Worm (Caenorhabditis elegans) whole organism, young adult: ENCODE measurements around the gene tag-77.

Experiments used
- B0035.1 ChIP-seq: sonication (generic microtip); optimal IDR thresholded peaks from 2 replicates; lab custom pipeline; 2016; ENCODE audit warnings: missing genetic modification characterization, mild to moderate bottlenecking, missing compliant biosample characterization, missing genotype, missing genetic modification reagents
- B0336.3 ChIP-seq: fragments of 200-800 bp; sonication (Bioruptor generic); IDR thresholded peaks from 2 replicates; pipeline ENCODE4 v1.3.6; 2022; ENCODE audit warnings: missing genetic modification characterization, missing compliant biosample characterization
- C06A6.2 ChIP-seq: fragments of 200-800 bp; sonication (Bioruptor generic); conservative IDR thresholded peaks from 2 replicates; pipeline ENCODE4 v1.3.6; 2022; ENCODE audit warnings: missing genetic modification characterization, missing compliant biosample characterization
- D2030.7 ChIP-seq: fragments of 200-800 bp; sonication (Bioruptor generic); IDR thresholded peaks from 2 replicates; pipeline ENCODE4 v1.3.6; 2022; ENCODE audit warnings: missing genetic modification reagents, missing genetic modification characterization, missing compliant biosample characterization
- F10E7.11 ChIP-seq: sonication (generic microtip); optimal IDR thresholded peaks from 2 replicates; lab custom pipeline; 2017; ENCODE audit warnings: mild to moderate bottlenecking, missing genetic modification characterization, moderate library complexity, missing compliant biosample characterization
- K12H6.12 ChIP-seq: fragments of 200-800 bp; sonication (Bioruptor generic); optimal IDR thresholded peaks from 2 replicates; lab custom pipeline; 2018; ENCODE audit warnings: mild to moderate bottlenecking, missing genetic modification characterization, missing compliant biosample characterization
- Y53G8AR.9 ChIP-seq: fragments of 200-800 bp; sonication (Bioruptor generic); conservative IDR thresholded peaks from 2 replicates; pipeline ENCODE4 v1.3.6; 2022; ENCODE audit warnings: missing genetic modification reagents, missing genetic modification characterization, missing compliant biosample characterization
- Y79H2A.3 ChIP-seq: fragments of 200-800 bp; sonication (Bioruptor generic); conservative IDR thresholded peaks from 2 replicates; pipeline ENCODE4 v1.3.6; 2022; ENCODE audit warnings: missing genetic modification reagents, missing genetic modification characterization, missing compliant biosample characterization
- ama-1 ChIP-seq, 3 experiments: fragments of 150-350 bp in 1 of 3; sonication (generic microtip) in 2 of 3; optimal IDR thresholded peaks; 2 replicates each; lab custom pipeline; 2014 to 2018; ENCODE audit warnings: missing biosample characterization in 2 of 3, missing genetic modification characterization in 2 of 3, missing genetic modification reagents in 2 of 3
- aptf-3 ChIP-seq: fragments of 200-800 bp; sonication (Bioruptor generic); IDR thresholded peaks from 2 replicates; pipeline ENCODE4 v1.3.6; 2022; ENCODE audit warnings: missing genetic modification characterization, missing compliant biosample characterization
- atf-7 ChIP-seq: sonication (generic microtip); optimal IDR thresholded peaks from 2 replicates; lab custom pipeline; 2017; ENCODE audit warnings: mild to moderate bottlenecking, missing genetic modification characterization, missing compliant biosample characterization
- athp-1 ChIP-seq: sonication (generic microtip); optimal IDR thresholded peaks from 2 replicates; lab custom pipeline; 2017; ENCODE audit warnings: mild to moderate bottlenecking, missing genetic modification characterization, missing compliant biosample characterization
- attf-3 ChIP-seq: fragments of 200-800 bp; sonication (Bioruptor generic); conservative IDR thresholded peaks from 2 replicates; pipeline ENCODE4 v1.3.6; 2022; ENCODE audit warnings: missing genetic modification reagents, missing genetic modification characterization, missing compliant biosample characterization
- attf-5 ChIP-seq: fragments of 200-800 bp; sonication (Bioruptor generic); optimal IDR thresholded peaks from 2 replicates; lab custom pipeline; 2018; ENCODE audit warnings: mild to moderate bottlenecking, missing genetic modification characterization, missing compliant biosample characterization
- attf-6 ChIP-seq: fragments of 200-800 bp; sonication (Bioruptor generic); IDR thresholded peaks from 2 replicates; pipeline ENCODE4 v1.3.6; 2022; ENCODE audit warnings: missing genetic modification reagents, missing genetic modification characterization, missing compliant biosample characterization
- cebp-1 ChIP-seq, 2 experiments: fragments of 200-800 bp in 1 of 2; sonication (Bioruptor generic) in 1 of 2; sonication (generic microtip) in 1 of 2; IDR thresholded peaks in 1 of 2; optimal IDR thresholded peaks in 1 of 2; 2 replicates each; pipeline versions ENCODE4 v1.3.6 to Lab custom; 2017 to 2022; ENCODE audit warnings: missing compliant biosample characterization in 2 of 2, missing genetic modification characterization in 2 of 2, mild to moderate bottlenecking in 1 of 2, missing genetic modification reagents in 1 of 2, moderate library complexity in 1 of 2
- ceh-27 ChIP-seq: fragments of 200-800 bp; sonication (Bioruptor generic); optimal IDR thresholded peaks from 2 replicates; lab custom pipeline; 2018; ENCODE audit warnings: mild to moderate bottlenecking, missing genetic modification characterization, moderate library complexity, missing compliant biosample characterization
- dox-1 ChIP-seq: fragments of 200-800 bp; sonication (Bioruptor generic); IDR thresholded peaks from 2 replicates; pipeline ENCODE4 v1.3.6; 2022; ENCODE audit warnings: missing genetic modification reagents, missing genetic modification characterization, missing compliant biosample characterization
- efl-1 ChIP-seq: fragments of 150-350 bp; optimal IDR thresholded peaks from 2 replicates; lab custom pipeline; 2014; ENCODE audit warnings: missing biosample characterization, missing genetic modification reagents, missing genetic modification characterization
- egl-18 ChIP-seq: fragments of 200-800 bp; sonication (Bioruptor generic); IDR thresholded peaks from 2 replicates; pipeline ENCODE4 v1.3.6; 2022; ENCODE audit warnings: missing genetic modification reagents, missing genetic modification characterization, missing compliant biosample characterization
- egl-44 ChIP-seq: fragments of 200-800 bp; sonication (Bioruptor generic); IDR thresholded peaks from 2 replicates; pipeline ENCODE4 v1.3.6; 2022; ENCODE audit warnings: missing genetic modification reagents, missing genetic modification characterization, missing compliant biosample characterization
- egrh-3 ChIP-seq: fragments of 200-800 bp; sonication (Bioruptor generic); IDR thresholded peaks from 2 replicates; pipeline ENCODE4 v1.3.6; 2022; ENCODE audit warnings: missing genetic modification reagents, missing genetic modification characterization, missing compliant biosample characterization
- fkh-3 ChIP-seq: sonication (generic microtip); optimal IDR thresholded peaks from 2 replicates; lab custom pipeline; 2016; ENCODE audit warnings: mild to moderate bottlenecking, missing genetic modification characterization, missing compliant biosample characterization
- gei-17 ChIP-seq: fragments of 200-800 bp; sonication (Bioruptor generic); optimal IDR thresholded peaks from 2 replicates; lab custom pipeline; 2018; ENCODE audit warnings: mild to moderate bottlenecking, missing genetic modification characterization, missing compliant biosample characterization
- hrde-1 ChIP-seq: sonication (generic microtip); optimal IDR thresholded peaks from 2 replicates; lab custom pipeline; 2016; ENCODE audit warnings: missing genetic modification characterization, mild to moderate bottlenecking, missing compliant biosample characterization, moderate library complexity, missing genotype, missing genetic modification reagents, borderline replicate concordance
- lag-1 ChIP-seq: fragments of 200-800 bp; sonication (Bioruptor generic); IDR thresholded peaks from 2 replicates; pipeline ENCODE4 v1.3.6; 2022; ENCODE audit warnings: missing genetic modification reagents, missing genetic modification characterization, missing compliant biosample characterization
- let-607 ChIP-seq, 2 experiments: fragments of 200-800 bp in 1 of 2; sonication (Bioruptor generic) in 1 of 2; sonication (generic microtip) in 1 of 2; optimal IDR thresholded peaks; 2 replicates each; lab custom pipeline; 2016 to 2018; ENCODE audit warnings: mild to moderate bottlenecking in 2 of 2, missing compliant biosample characterization in 2 of 2, missing genetic modification characterization in 2 of 2, moderate library complexity in 2 of 2, missing genotype in 1 of 2
- lin-35 ChIP-seq, 3 experiments: fragments of 150-350 bp in 2 of 3; sonication (generic microtip) in 1 of 3; optimal IDR thresholded peaks; 2 replicates each; lab custom pipeline; 2014 to 2018; ENCODE audit warnings: missing biosample characterization in 3 of 3, missing genetic modification characterization in 3 of 3, missing genetic modification reagents in 3 of 3
- lin-40 ChIP-seq: sonication (generic microtip); optimal IDR thresholded peaks from 2 replicates; lab custom pipeline; 2016; ENCODE audit warnings: missing genetic modification characterization, mild to moderate bottlenecking, missing compliant biosample characterization, missing genotype, missing genetic modification reagents
- lin-54 ChIP-seq: fragments of 200-800 bp; sonication (Bioruptor generic); optimal IDR thresholded peaks from 2 replicates; lab custom pipeline; 2018; ENCODE audit warnings: mild to moderate bottlenecking, missing genetic modification characterization, missing compliant biosample characterization
- lsy-27 ChIP-seq: sonication (generic microtip); optimal IDR thresholded peaks from 2 replicates; lab custom pipeline; 2017; ENCODE audit warnings: missing genetic modification characterization, mild to moderate bottlenecking, missing compliant biosample characterization, antibody characterized with exemption, missing genotype, borderline replicate concordance; ENCODE audit not compliant: insufficient read depth
- madf-6 ChIP-seq: fragments of 200-800 bp; sonication (Bioruptor generic); IDR thresholded peaks from 2 replicates; pipeline ENCODE4 v1.3.6; 2022; ENCODE audit warnings: missing genetic modification reagents, missing genetic modification characterization, missing compliant biosample characterization
- mes-4 ChIP-seq: sonication (generic microtip); optimal IDR thresholded peaks from 2 replicates; lab custom pipeline; 2016; ENCODE audit warnings: missing genotype, missing genetic modification characterization, missing compliant biosample characterization
- mxl-1 ChIP-seq: sonication (generic microtip); optimal IDR thresholded peaks from 2 replicates; lab custom pipeline; 2016; ENCODE audit warnings: missing genetic modification characterization, missing compliant biosample characterization
- nfya-1 ChIP-seq: sonication (generic microtip); optimal IDR thresholded peaks from 2 replicates; lab custom pipeline; 2017; ENCODE audit warnings: antibody characterized with exemption, missing compliant biosample characterization, missing genetic modification characterization, borderline replicate concordance; ENCODE audit not compliant: insufficient read depth
- nfyb-1 ChIP-seq: fragments of 200-800 bp; sonication (Bioruptor generic); IDR thresholded peaks from 2 replicates; pipeline ENCODE4 v1.3.6; 2022; ENCODE audit warnings: missing genetic modification reagents, missing genetic modification characterization, missing compliant biosample characterization
- nhr-80 ChIP-seq: sonication (generic microtip); optimal IDR thresholded peaks from 2 replicates; lab custom pipeline; 2016; ENCODE audit warnings: missing genetic modification characterization, missing compliant biosample characterization
- nhr-90 ChIP-seq: sonication (generic microtip); optimal IDR thresholded peaks from 2 replicates; lab custom pipeline; 2016; ENCODE audit warnings: missing genotype, mild to moderate bottlenecking, missing genetic modification characterization, missing compliant biosample characterization
- repo-1 ChIP-seq: sonication (generic microtip); optimal IDR thresholded peaks from 2 replicates; lab custom pipeline; 2017; ENCODE audit warnings: mild to moderate bottlenecking, missing genetic modification characterization, missing compliant biosample characterization
- sea-2 ChIP-seq: fragments of 200-800 bp; sonication (Bioruptor generic); IDR thresholded peaks from 2 replicates; pipeline ENCODE4 v1.3.6; 2022; ENCODE audit warnings: missing genetic modification characterization, missing compliant biosample characterization
- somi-1 ChIP-seq: fragments of 200-800 bp; sonication (Bioruptor generic); optimal IDR thresholded peaks from 2 replicates; lab custom pipeline; 2018; ENCODE audit warnings: mild to moderate bottlenecking, missing genetic modification characterization, missing compliant biosample characterization
- tlf-1 ChIP-seq: fragments of 200-800 bp; sonication (Bioruptor generic); optimal IDR thresholded peaks from 2 replicates; lab custom pipeline; 2018; ENCODE audit warnings: mild to moderate bottlenecking, missing genetic modification characterization, missing compliant biosample characterization
- unc-130 ChIP-seq: sonication (generic microtip); optimal IDR thresholded peaks from 2 replicates; lab custom pipeline; 2016; ENCODE audit warnings: missing genetic modification reagents, missing genetic modification characterization, missing compliant biosample characterization
- xnd-1 ChIP-seq: sonication (generic microtip); optimal IDR thresholded peaks from 2 replicates; lab custom pipeline; 2016; ENCODE audit warnings: missing genotype, missing genetic modification reagents, missing genetic modification characterization, missing compliant biosample characterization
- ztf-22 ChIP-seq: fragments of 200-800 bp; sonication (Bioruptor generic); optimal IDR thresholded peaks from 2 replicates; lab custom pipeline; 2018; ENCODE audit warnings: mild to moderate bottlenecking, missing genetic modification characterization, moderate library complexity, missing compliant biosample characterization
- ztf-28 ChIP-seq: fragments of 200-800 bp; sonication (Bioruptor generic); IDR thresholded peaks from 2 replicates; pipeline ENCODE4 v1.3.6; 2022; ENCODE audit warnings: missing genetic modification reagents, missing genetic modification characterization, missing compliant biosample characterization
- ztf-6 ChIP-seq: fragments of 200-800 bp; sonication (Bioruptor generic); IDR thresholded peaks from 2 replicates; pipeline ENCODE4 v1.3.6; 2022; ENCODE audit warnings: missing genetic modification reagents, missing genetic modification characterization, missing compliant biosample characterization

The tag-77 gene

ce11 chrIV:8527598-8528012 is 17.3 kb upstream of the tag-77 start (continued):
- no peak for TF ChIP-seq efl-1 (GFP tag; lab: Kevin White, UChicago)
- TF ChIP-seq ztf-6 (GFP tag; lab: Robert Waterston, UW) = no peak
- no peak for TF ChIP-seq aptf-3 (GFP tag; lab: Robert Waterston, UW)
- peak; percentile 70 for TF ChIP-seq gei-17
- TF ChIP-seq C06A6.2 (GFP tag; lab: Robert Waterston, UW) = peak; percentile 90
- no peak for TF ChIP-seq sea-2 (GFP tag; lab: Robert Waterston, UW)
- TF ChIP-seq egl-18 (GFP tag; lab: Robert Waterston, UW) = no peak
- TF ChIP-seq dox-1 (GFP tag; lab: Robert Waterston, UW) = no peak; the same call in 1 of the 2 replicates
- TF ChIP-seq tlf-1 (GFP tag; lab: Kevin White, UChicago) = peak; percentile 87
- TF ChIP-seq mes-4 (tag; lab: Kevin White, UChicago) = no peak
- TF ChIP-seq unc-130 (GFP tag; lab: Kevin White, UChicago) = no peak
- TF ChIP-seq nfyb-1 (GFP tag; lab: Robert Waterston, UW) = peak; percentile 86
- no peak for TF ChIP-seq lag-1 (GFP tag; lab: Robert Waterston, UW)
- peak; percentile 43 for TF ChIP-seq repo-1 (tag; lab: Kevin White, UChicago)
- TF ChIP-seq fkh-3 (tag; lab: Kevin White, UChicago) = no peak
- TF ChIP-seq athp-1 (tag; lab: Kevin White, UChicago) = no peak
- TF ChIP-seq nhr-80 (tag; lab: Kevin White, UChicago) = peak; percentile 99
- TF ChIP-seq xnd-1 (tag; lab: Kevin White, UChicago) = no peak
- peak; percentile 98 for TF ChIP-seq atf-7 (tag; lab: Kevin White, UChicago)
- TF ChIP-seq hrde-1 (tag; lab: Kevin White, UChicago) = no peak
- peak; percentile 74; the same call in 1 of the 2 replicates for TF ChIP-seq Y53G8AR.9 (GFP tag; lab: Robert Waterston, UW)
- peak; percentile 88 for TF ChIP-seq nhr-90 (tag; lab: Kevin White, UChicago)
- no peak; the same call in 1 of the 2 replicates for TF ChIP-seq madf-6 (GFP tag; lab: Robert Waterston, UW)
- TF ChIP-seq attf-5 (GFP tag; lab: Kevin White, UChicago) = peak; percentile 60
- TF ChIP-seq F10E7.11 (tag; lab: Kevin White, UChicago) = no peak
- peak in 1 of 3 experiments; percentile 14 for TF ChIP-seq lin-35 (GFP tag; optimal IDR thresholded peaks at IDR 0.05; lab: Kevin White, UChicago)
- peak; percentile 96 for TF ChIP-seq somi-1
- TF ChIP-seq attf-3 (GFP tag; lab: Robert Waterston, UW) = no peak
- peak; percentile 16 for TF ChIP-seq lin-54 (GFP tag; lab: Kevin White, UChicago)
- TF ChIP-seq let-607 (tag; optimal IDR thresholded peaks at IDR 0.05; lab: Kevin White, UChicago) = peak; percentile 29 to 90
- TF ChIP-seq cebp-1 (GFP tag; IDR thresholded peaks at IDR 0.05; lab: Robert Waterston, UW) = no peak
- peak; percentile 84 for TF ChIP-seq cebp-1 (tag; optimal IDR thresholded peaks at IDR 0.05; lab: Kevin White, UChicago)
- no peak for TF ChIP-seq lsy-27 (tag; lab: Kevin White, UChicago)
- TF ChIP-seq mxl-1 = no peak
- TF ChIP-seq ama-1 (optimal IDR thresholded peaks at IDR 0.05; lab: Kevin White, UChicago) = no peak
- TF ChIP-seq ama-1 (GFP tag; optimal IDR thresholded peaks at IDR 0.05; lab: Kevin White, UChicago) = no peak
- TF ChIP-seq B0336.3 (GFP tag; lab: Robert Waterston, UW) = peak; percentile 81
- no peak for TF ChIP-seq egrh-3 (GFP tag; lab: Robert Waterston, UW)
- TF ChIP-seq nfya-1 = no peak
- 0 out of 2 replicates have a peak, but pooled peaks have one; percentile 62 for TF ChIP-seq Y79H2A.3 (GFP tag; lab: Robert Waterston, UW)
- TF ChIP-seq ztf-22 (GFP tag; lab: Kevin White, UChicago) = peak; percentile 99
- no peak for TF ChIP-seq ceh-27 (GFP tag; lab: Kevin White, UChicago)
- TF ChIP-seq B0035.1 = peak; percentile 68
- TF ChIP-seq attf-6 (GFP tag; lab: Robert Waterston, UW) = no peak
- peak; percentile 85; the same call in 1 of the 2 replicates for TF ChIP-seq egl-44 (GFP tag; lab: Robert Waterston, UW)
- peak; percentile 93 for TF ChIP-seq lin-40 (tag; lab: Kevin White, UChicago)
- TF ChIP-seq D2030.7 (GFP tag; lab: Robert Waterston, UW) = no peak
- no peak for TF ChIP-seq ztf-28 (GFP tag; lab: Robert Waterston, UW)
- peak; percentile 67 for TF ChIP-seq K12H6.12 (tag; lab: Kevin White, UChicago)
